Fruit fly (Drosophila melanogaster) whole organism: ENCODE measurements around the gene CG3437.

ENCODE experiments used
- Dll ChIP-seq: fragments of >200 bp; optimal IDR thresholded peaks from 2 replicates; lab custom pipeline; 2017
- EcR ChIP-seq, 2 experiments: fragments of >200 bp; optimal IDR thresholded peaks; 2 replicates each; lab custom pipeline; 2017; ENCODE audit warnings: missing biosample characterization in 2 of 2, missing genetic modification characterization in 2 of 2, missing genetic modification reagents in 2 of 2
- psq ChIP-seq: fragments of >200 bp; optimal IDR thresholded peaks from 2 replicates; lab custom pipeline; 2017
- usp ChIP-seq: fragments of >200 bp; optimal IDR thresholded peaks from 2 replicates; lab custom pipeline; 2017; ENCODE audit warnings: missing biosample characterization, missing genetic modification characterization, mixed read lengths

- no peak for TF ChIP-seq EcR (GFP tag; optimal IDR thresholded peaks at IDR 0.05; lab: Kevin White, UChicago)
- no peak for TF ChIP-seq usp (GFP tag; lab: Kevin White, UChicago)
- no peak for TF ChIP-seq psq (lab: Kevin White, UChicago)
- TF ChIP-seq Dll: no peak
These were observed 39.8 kb upstream of the CG3437 start for dm6 chr3L:9497249-9497648.
